Fruit fly (Drosophila melanogaster): Measurements from ENCODE around the gene CG14135.

CG14135 gene

DNA sequence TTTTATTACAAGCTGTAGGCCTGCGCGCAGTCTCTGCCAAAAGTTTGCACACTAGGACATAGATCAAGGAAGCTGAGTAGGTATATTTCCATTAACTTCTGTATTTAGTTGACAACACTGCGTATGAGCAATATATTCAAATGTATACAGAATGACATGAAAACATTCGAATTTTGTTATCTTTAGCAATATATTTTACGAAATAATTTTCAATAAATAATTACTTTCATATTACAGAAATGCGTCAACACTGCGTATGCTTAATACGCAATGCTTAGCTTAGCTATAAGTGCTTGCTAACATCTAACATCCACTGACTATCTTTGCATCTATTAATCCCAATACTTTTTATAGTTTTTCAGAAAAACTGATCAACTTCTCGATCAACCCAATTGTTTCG lies 25.0 kb downstream of the CG14135 start:
- TF ChIP-seq dsx (GFP tag; optimal IDR thresholded peaks at IDR 0.05; ENCODE audit: poor library complexity, severe bottlenecking), result peak; percentile 20
- TF ChIP-seq ss (GFP tag; optimal IDR thresholded peaks at IDR 0.05), result peak; percentile 26 to 48
- peak; percentile 30 for TF ChIP-seq CG32006 (GFP tag; optimal IDR thresholded peaks at IDR 0.05)
- TF ChIP-seq vri (GFP tag; optimal IDR thresholded peaks at IDR 0.05), result no peak
- peak; percentile 3 for TF ChIP-seq achi (GFP tag; optimal IDR thresholded peaks at IDR 0.05)
- TF ChIP-seq CG3032 (tag; optimal IDR thresholded peaks at IDR 0.05), result peak; percentile 29
- TF ChIP-seq CG10669 (GFP tag; optimal IDR thresholded peaks at IDR 0.05), result peak; percentile 29
- no peak for TF ChIP-seq CG6163 (GFP tag; IDR thresholded peaks at IDR 0.05)
- TF ChIP-seq CG6808 (GFP tag; optimal IDR thresholded peaks at IDR 0.05), result peak; percentile 49
- no peak for TF ChIP-seq Smox (GFP tag; optimal IDR thresholded peaks at IDR 0.05)
- peak; percentile 4 for TF ChIP-seq Ets96B (tag; optimal IDR thresholded peaks at IDR 0.05)
- 0 out of 3 replicates have a peak, but pooled peaks have one; percentile 9 for TF ChIP-seq eg (GFP tag; IDR thresholded peaks at IDR 0.05)
- TF ChIP-seq salr (GFP tag; optimal IDR thresholded peaks at IDR 0.05), result peak in 1 of 2 experiments; percentile 2
- no peak for TF ChIP-seq Hr39 (GFP tag; optimal IDR thresholded peaks at IDR 0.05)
- TF ChIP-seq net (GFP tag; optimal IDR thresholded peaks at IDR 0.05), result peak; percentile 16
- peak; percentile 70 for TF ChIP-seq Eip78C (GFP tag)
- peak; percentile 11 for TF ChIP-seq fd59A (GFP tag; optimal IDR thresholded peaks at IDR 0.05)

DNA sequence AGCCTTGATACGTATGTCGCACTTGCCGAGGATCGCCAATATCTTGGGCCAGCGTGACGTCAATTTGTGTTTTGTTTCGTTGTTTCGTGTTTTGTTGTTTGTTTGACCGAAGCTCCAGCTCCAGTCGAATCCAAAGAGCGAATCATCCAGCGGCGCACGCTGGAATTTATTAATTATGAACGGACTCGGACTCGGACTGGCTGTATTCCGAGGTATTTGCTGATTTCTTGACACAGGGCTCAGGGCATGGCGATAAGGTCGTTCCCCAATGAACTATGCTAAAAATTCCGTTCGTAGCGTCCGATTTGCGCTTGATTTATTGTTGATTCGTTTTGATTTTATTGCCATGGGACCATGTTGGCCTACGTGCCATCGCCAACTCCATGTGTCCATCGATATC lies 25.5 kb downstream of the CG14135 start:
- TF ChIP-seq eg (GFP tag; IDR thresholded peaks at IDR 0.05) (0 out of 3 replicates have a peak, but pooled peaks have one; percentile 9), CG7368 (GFP tag; optimal IDR thresholded peaks at IDR 0.05) (no peak)

DNA sequence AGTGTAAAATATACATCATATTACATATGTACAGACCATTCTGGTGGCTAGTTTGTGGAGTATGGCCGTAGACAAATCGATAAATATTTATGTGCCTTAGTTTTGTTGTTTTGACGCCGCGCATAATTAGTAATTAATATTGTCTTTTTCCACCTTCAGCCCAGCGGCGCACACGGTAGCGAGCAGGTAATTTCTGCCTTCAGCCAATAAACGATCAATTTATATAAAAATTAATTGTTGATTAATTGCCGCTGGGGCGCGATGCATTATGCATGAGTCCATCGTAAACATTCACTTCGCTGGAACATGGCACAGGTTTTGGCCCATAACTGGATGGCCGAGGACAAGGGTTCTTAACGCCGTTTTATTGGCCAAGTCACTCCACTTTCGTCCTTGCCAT lies 25.9 kb downstream of the CG14135 start:
- TF ChIP-seq CG6808 (GFP tag; optimal IDR thresholded peaks at IDR 0.05) (peak; percentile 14), CG15336 (GFP tag; IDR thresholded peaks at IDR 0.05) (no peak)

DNA sequence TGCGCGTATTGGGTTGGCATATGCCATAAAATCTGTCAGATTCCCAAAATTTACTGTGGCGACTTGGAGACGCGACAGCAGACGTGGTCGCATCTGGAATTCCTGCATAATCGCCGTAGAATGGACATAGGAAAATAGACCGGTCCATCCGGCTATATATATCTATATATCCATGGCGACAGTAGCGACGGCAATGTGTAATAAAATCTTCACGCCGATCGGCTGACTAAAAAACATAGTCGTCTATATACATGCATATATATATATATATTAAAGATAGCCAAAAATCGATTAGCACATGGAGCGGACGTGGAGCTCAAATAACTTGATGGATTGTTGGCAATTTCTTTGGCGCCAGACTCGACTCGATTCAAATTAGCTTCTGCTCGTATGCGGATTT lies 26.6 kb downstream of the CG14135 start:
- no peak for TF ChIP-seq Hr38 (GFP tag; optimal IDR thresholded peaks at IDR 0.05)
- no peak for TF ChIP-seq fd59A (GFP tag; optimal IDR thresholded peaks at IDR 0.05)
- TF ChIP-seq topi (GFP tag; optimal IDR thresholded peaks at IDR 0.05), result no peak

DNA sequence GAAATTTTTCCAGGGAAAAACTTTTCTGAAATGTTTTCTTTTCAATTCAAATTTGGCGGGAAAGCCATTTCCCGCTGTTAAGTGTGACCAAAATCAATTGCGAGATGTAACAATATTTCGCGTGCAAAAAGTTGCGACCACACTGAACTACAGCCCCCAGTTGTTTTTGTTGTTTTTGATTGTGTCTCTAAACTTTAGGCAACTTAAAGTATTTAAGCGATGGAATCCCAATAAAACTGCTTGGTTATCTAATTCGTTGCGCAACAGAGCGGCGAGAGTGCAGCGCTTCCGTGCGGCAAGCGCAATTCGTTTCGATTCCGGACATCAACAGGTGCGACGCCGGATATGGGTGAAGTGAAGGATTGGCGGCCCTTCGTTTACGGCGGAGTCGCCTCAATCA lies 29.4 kb downstream of the CG14135 start, which contains the start of gene Bmcp:
TSS of gene Bmcp (plus strand) at position 155 of the 400 bp plus-strand sequence.
- TF ChIP-seq achi (GFP tag; optimal IDR thresholded peaks at IDR 0.05) (no peak), Hr38 (GFP tag; optimal IDR thresholded peaks at IDR 0.05) (no peak), svp (GFP tag) (no peak), Sox15 (GFP tag; optimal IDR thresholded peaks at IDR 0.05) (no peak), CG1621 (tag; optimal IDR thresholded peaks at IDR 0.05) (peak; percentile 73), Sox14 (GFP tag; optimal IDR thresholded peaks at IDR 0.05) (peak; percentile 40), Ets96B (tag; optimal IDR thresholded peaks at IDR 0.05) (no peak), CG6854 (GFP tag; optimal IDR thresholded peaks at IDR 0.05) (peak; percentile 6), Eip78C (GFP tag) (peak; percentile 69), esn (GFP tag; optimal IDR thresholded peaks at IDR 0.05) (peak; percentile 35), topi (GFP tag; optimal IDR thresholded peaks at IDR 0.05) (no peak), CG3032 (tag; optimal IDR thresholded peaks at IDR 0.05) (peak; percentile 4), Eip75B (GFP tag; optimal IDR thresholded peaks at IDR 0.05) (no peak)

DNA sequence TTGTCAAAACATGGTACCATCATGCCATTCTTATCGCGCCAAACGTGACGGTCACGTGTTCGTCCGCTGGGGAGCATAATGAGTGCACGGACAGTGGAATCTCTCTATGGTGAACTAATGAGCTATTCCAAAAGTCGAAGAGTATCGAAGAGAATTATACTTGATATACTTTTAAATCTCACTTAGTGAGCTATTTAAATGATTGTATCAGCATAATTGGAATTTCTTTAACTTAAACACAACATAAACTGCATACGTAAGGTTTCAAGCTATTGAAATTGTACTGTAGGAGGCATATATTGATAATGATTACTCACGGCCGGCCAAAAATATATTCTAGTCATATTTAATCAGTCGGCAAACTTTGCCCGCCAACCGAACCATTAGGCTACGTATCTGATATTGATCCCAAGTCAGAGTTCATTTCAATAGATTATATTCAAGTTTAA lies 30.2 kb downstream of the CG14135 start:
- TF ChIP-seq Eip78C (GFP tag) (peak; percentile 39), CG11902 (GFP tag; optimal IDR thresholded peaks at IDR 0.05) (no peak), esn (GFP tag; optimal IDR thresholded peaks at IDR 0.05) (peak; percentile 10), Hr39 (GFP tag; optimal IDR thresholded peaks at IDR 0.05) (peak; percentile 8), CG9139 (GFP tag; optimal IDR thresholded peaks at IDR 0.05) (no peak), Hr4 (GFP tag; optimal IDR thresholded peaks at IDR 0.05) (no peak), CG11762 (GFP tag; optimal IDR thresholded peaks at IDR 0.05; ENCODE audit: insufficient read depth) (no peak), OdsH (GFP tag; optimal IDR thresholded peaks at IDR 0.05) (no peak), svp (GFP tag) (peak; percentile 87), Met (GFP tag; optimal IDR thresholded peaks at IDR 0.05) (peak; percentile 11), Blimp-1 (GFP tag; optimal IDR thresholded peaks at IDR 0.05) (no peak)

Data from whole organism, prepupa.